Worm (Caenorhabditis elegans) whole organism, L2 larva: ENCODE data around the gene C35D10.8.

ENCODE experiments used
- F13H6.1 ChIP-seq: sonication (generic microtip); optimal IDR thresholded peaks from 2 replicates; lab custom pipeline; 2016; ENCODE audit warnings: missing genetic modification characterization, missing compliant biosample characterization
- R02D3.7 ChIP-seq: fragments of 150-350 bp; optimal IDR thresholded peaks from 2 replicates; lab custom pipeline; 2014; ENCODE audit warnings: missing biosample characterization, missing genetic modification characterization
- Y55F3AM.14 ChIP-seq: fragments of 200-800 bp; sonication (Bioruptor generic); optimal IDR thresholded peaks from 2 replicates; lab custom pipeline; 2018; ENCODE audit warnings: mild to moderate bottlenecking, missing genetic modification characterization, missing compliant biosample characterization
- ZK546.5 ChIP-seq: sonication (generic microtip); optimal IDR thresholded peaks from 2 replicates; lab custom pipeline; 2017; ENCODE audit warnings: missing biosample characterization, missing genetic modification characterization
- alr-1 ChIP-seq: fragments of 150-350 bp; optimal IDR thresholded peaks from 2 replicates; lab custom pipeline; 2014; ENCODE audit warnings: missing biosample characterization, missing genetic modification characterization
- aly-2 ChIP-seq: fragments of 150-350 bp; optimal IDR thresholded peaks from 2 replicates; lab custom pipeline; 2014; ENCODE audit warnings: missing biosample characterization, missing genetic modification characterization
- ama-1 ChIP-seq: fragments of 150-350 bp; optimal IDR thresholded peaks from 2 replicates; lab custom pipeline; 2018; ENCODE audit warnings: inconsistent platforms
- ceh-16 ChIP-seq: fragments of 150-350 bp; optimal IDR thresholded peaks from 2 replicates; lab custom pipeline; 2014; ENCODE audit warnings: missing biosample characterization, missing genetic modification characterization
- ceh-82 ChIP-seq: fragments of 150-350 bp; optimal IDR thresholded peaks from 2 replicates; lab custom pipeline; 2014; ENCODE audit warnings: missing biosample characterization, missing genetic modification characterization
- crh-2 ChIP-seq: sonication (generic microtip); optimal IDR thresholded peaks from 2 replicates; lab custom pipeline; 2017; ENCODE audit warnings: missing biosample characterization, missing genetic modification characterization
- dmd-4 ChIP-seq: sonication (generic microtip); optimal IDR thresholded peaks from 2 replicates; lab custom pipeline; 2017; ENCODE audit warnings: missing biosample characterization, missing genetic modification characterization
- egl-27 ChIP-seq: sonication (generic microtip); optimal IDR thresholded peaks from 3 replicates; lab custom pipeline; 2017; ENCODE audit warnings: missing biosample characterization, missing genetic modification reagents, missing genetic modification characterization
- elt-1 ChIP-seq: fragments of 150-350 bp; optimal IDR thresholded peaks from 2 replicates; lab custom pipeline; 2014; ENCODE audit warnings: missing biosample characterization, missing genetic modification characterization
- elt-3 ChIP-seq: sonication (generic microtip); optimal IDR thresholded peaks from 2 replicates; lab custom pipeline; 2017; ENCODE audit warnings: missing biosample characterization, missing genetic modification characterization
- fos-1 ChIP-seq: fragments of 150-350 bp; optimal IDR thresholded peaks from 2 replicates; lab custom pipeline; 2014; ENCODE audit warnings: missing biosample characterization, missing genetic modification characterization
- gmeb-1 ChIP-seq: fragments of 150-350 bp; optimal IDR thresholded peaks from 2 replicates; lab custom pipeline; 2014; ENCODE audit warnings: missing biosample characterization, missing genetic modification characterization
- lin-11 ChIP-seq: fragments of 150-350 bp; sonication (generic microtip); optimal IDR thresholded peaks from 2 replicates; lab custom pipeline; 2014; ENCODE audit warnings: missing biosample characterization, missing genetic modification characterization, inconsistent platforms, mixed read lengths
- lin-13 ChIP-seq: fragments of 150-350 bp; optimal IDR thresholded peaks from 2 replicates; lab custom pipeline; 2014; ENCODE audit warnings: missing biosample characterization, missing genetic modification reagents, missing genetic modification characterization
- lsy-2 ChIP-seq, 2 experiments: fragments of 150-350 bp in 1 of 2; sonication (generic microtip) in 1 of 2; optimal IDR thresholded peaks; 2 replicates each; lab custom pipeline; 2014 to 2017; ENCODE audit warnings: missing biosample characterization in 2 of 2, missing genetic modification characterization in 2 of 2
- mab-5 ChIP-seq: fragments of 150-350 bp; optimal IDR thresholded peaks from 2 replicates; lab custom pipeline; 2014; ENCODE audit warnings: missing biosample characterization, missing genetic modification characterization
- mdl-1 ChIP-seq, 2 experiments: fragments of 150-350 bp in 1 of 2; sonication (generic microtip) in 1 of 2; optimal IDR thresholded peaks; 2 replicates each; lab custom pipeline; 2017; ENCODE audit warnings: missing biosample characterization in 2 of 2, missing genetic modification characterization in 2 of 2
- nhr-10 ChIP-seq: sonication (generic microtip); optimal IDR thresholded peaks from 2 replicates; lab custom pipeline; 2017; ENCODE audit warnings: missing biosample characterization, missing genetic modification characterization
- nhr-11 ChIP-seq: fragments of 150-350 bp; optimal IDR thresholded peaks from 2 replicates; lab custom pipeline; 2014; ENCODE audit warnings: missing biosample characterization, missing genetic modification characterization
- nhr-12 ChIP-seq: fragments of 150-350 bp; optimal IDR thresholded peaks from 2 replicates; lab custom pipeline; 2014; ENCODE audit warnings: missing biosample characterization, missing genetic modification characterization
- nhr-129 ChIP-seq: fragments of 150-350 bp; optimal IDR thresholded peaks from 2 replicates; lab custom pipeline; 2014; ENCODE audit warnings: missing biosample characterization, missing genetic modification characterization
- nhr-21 ChIP-seq: fragments of 150-350 bp; optimal IDR thresholded peaks from 2 replicates; lab custom pipeline; 2014; ENCODE audit warnings: missing biosample characterization, missing genetic modification characterization
- nhr-237 ChIP-seq: fragments of 150-350 bp; optimal IDR thresholded peaks from 2 replicates; lab custom pipeline; 2014; ENCODE audit warnings: missing biosample characterization, missing genetic modification characterization
- nhr-25 ChIP-seq: fragments of 150-350 bp; sonication (generic microtip); optimal IDR thresholded peaks from 3 replicates; lab custom pipeline; 2014; ENCODE audit warnings: missing biosample characterization, missing genetic modification characterization
- nhr-6 ChIP-seq: fragments of 150-350 bp; optimal IDR thresholded peaks from 2 replicates; lab custom pipeline; 2014; ENCODE audit warnings: missing biosample characterization, missing genetic modification characterization
- nhr-77 ChIP-seq: fragments of 150-350 bp; optimal IDR thresholded peaks from 2 replicates; lab custom pipeline; 2014; ENCODE audit warnings: missing biosample characterization, missing genetic modification characterization
- peb-1 ChIP-seq: fragments of 150-350 bp; optimal IDR thresholded peaks from 2 replicates; lab custom pipeline; 2014; ENCODE audit warnings: missing biosample characterization, missing genetic modification characterization
- skn-1 ChIP-seq: sonication (generic microtip); optimal IDR thresholded peaks from 2 replicates; lab custom pipeline; 2017; ENCODE audit warnings: missing biosample characterization, missing genetic modification characterization
- sma-3 ChIP-seq: sonication (generic microtip); optimal IDR thresholded peaks from 2 replicates; lab custom pipeline; 2016; ENCODE audit warnings: missing genetic modification reagents, missing genetic modification characterization, missing compliant biosample characterization
- snpc-4 ChIP-seq: fragments of 150-350 bp; optimal IDR thresholded peaks from 2 replicates; lab custom pipeline; 2014; ENCODE audit warnings: missing biosample characterization, missing genetic modification characterization
- unc-55 ChIP-seq: fragments of 150-350 bp; sonication (generic microtip); optimal IDR thresholded peaks from 3 replicates; lab custom pipeline; 2014; ENCODE audit warnings: missing biosample characterization, missing genetic modification reagents, missing genetic modification characterization
- unc-62 ChIP-seq: fragments of 150-350 bp; optimal IDR thresholded peaks from 2 replicates; lab custom pipeline; 2014; ENCODE audit warnings: missing biosample characterization, missing genetic modification reagents, missing genetic modification characterization
- zag-1 ChIP-seq: fragments of 150-350 bp; optimal IDR thresholded peaks from 2 replicates; lab custom pipeline; 2014; ENCODE audit warnings: missing biosample characterization, missing genetic modification characterization
- ztf-11 ChIP-seq: sonication (generic microtip); optimal IDR thresholded peaks from 2 replicates; lab custom pipeline; 2017; ENCODE audit warnings: missing biosample characterization, missing genetic modification characterization
- ztf-4 ChIP-seq: fragments of 150-350 bp; optimal IDR thresholded peaks from 2 replicates; lab custom pipeline; 2014; ENCODE audit warnings: missing biosample characterization, missing genetic modification characterization

Gene C35D10.8

DNA sequence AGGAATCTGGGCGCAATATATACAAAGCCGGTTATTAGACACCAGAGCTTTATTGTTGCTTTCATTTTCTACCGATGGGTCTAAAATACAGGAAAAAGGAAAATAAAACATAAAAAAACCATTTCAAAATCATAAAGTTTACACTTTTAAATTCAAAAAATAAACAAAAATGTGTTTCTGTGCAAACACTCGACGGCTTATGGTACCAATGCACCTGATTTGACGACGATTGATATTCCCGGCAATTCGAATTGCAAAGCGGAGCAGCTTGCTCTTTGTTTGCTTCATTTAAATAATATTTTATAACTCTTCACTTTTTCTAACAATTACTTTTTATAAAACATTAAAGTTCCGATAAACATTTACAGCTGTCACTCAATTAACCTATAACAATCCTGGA, 4.9 kb upstream of the C35D10.8 start, which contains the start of gene F26A1.1:
Gene F26A1.1, plus strand, starts transcription at position 369 of the 400 bp plus-strand sequence.
- no peak for TF ChIP-seq mab-5
- TF ChIP-seq nhr-129 (tag; lab: Kevin White, UChicago) = peak; percentile 8
- no peak for TF ChIP-seq nhr-77
- TF ChIP-seq skn-1 (tag; lab: Kevin White, UChicago) = no peak
- TF ChIP-seq crh-2 = peak; percentile 5
- no peak for TF ChIP-seq elt-3
- peak; percentile 54 for TF ChIP-seq unc-55 (GFP tag; lab: Kevin White, UChicago)
- no peak for TF ChIP-seq alr-1 (tag; lab: Kevin White, UChicago)
- peak; percentile 6 for TF ChIP-seq gmeb-1
- TF ChIP-seq lsy-2 (tag; optimal IDR thresholded peaks at IDR 0.05; lab: Kevin White, UChicago) = peak in 1 of 2 experiments; percentile 38
- no peak for TF ChIP-seq nhr-237

- no peak for TF ChIP-seq mab-5
- no peak for TF ChIP-seq ZK546.5 (tag; lab: Kevin White, UChicago)
- TF ChIP-seq unc-62 = no peak
- no peak for TF ChIP-seq mdl-1 (tag; optimal IDR thresholded peaks at IDR 0.05; lab: Kevin White, UChicago)
- TF ChIP-seq nhr-10 = no peak
- no peak for TF ChIP-seq nhr-21 (tag; lab: Kevin White, UChicago)
- TF ChIP-seq Y55F3AM.14 (GFP tag; lab: Kevin White, UChicago) = no peak
- TF ChIP-seq ama-1 (lab: Kevin White, UChicago) = no peak
- TF ChIP-seq aly-2 (tag; lab: Kevin White, UChicago) = no peak
- no peak for TF ChIP-seq fos-1
- no peak for TF ChIP-seq ztf-11 (tag; lab: Kevin White, UChicago)
- TF ChIP-seq unc-55 (GFP tag; lab: Kevin White, UChicago) = no peak
- TF ChIP-seq nhr-77 = no peak
- no peak for TF ChIP-seq alr-1 (tag; lab: Kevin White, UChicago)
- no peak for TF ChIP-seq R02D3.7 (tag; lab: Kevin White, UChicago)
- TF ChIP-seq nhr-11 (tag; lab: Kevin White, UChicago) = no peak
- TF ChIP-seq zag-1 (tag; lab: Kevin White, UChicago) = no peak
- TF ChIP-seq nhr-129 (tag; lab: Kevin White, UChicago) = no peak
- no peak for TF ChIP-seq nhr-12
Measured at ce11 chrIII:4852025-4852424, 3.0 kb upstream of the C35D10.8 start, which contains the start of gene ced-4. ced-4 (plus strand) TSS chrIII:4852325.

ce11 chrIII:4856109-4856508, 1.1 kb downstream of the C35D10.8 start, which contains the start of gene C35D10.7:
C35D10.7 (plus strand) TSS chrIII:4856193.
- TF ChIP-seq ztf-4 (tag; lab: Kevin White, UChicago) (no peak), egl-27 (tag; lab: Kevin White, UChicago) (no peak), mab-5 (no peak), F13H6.1 (tag; lab: Kevin White, UChicago) (no peak), snpc-4 (no peak), nhr-25 (tag; lab: Kevin White, UChicago) (no peak), dmd-4 (tag; lab: Kevin White, UChicago) (no peak), sma-3 (no peak), gmeb-1 (no peak), elt-1 (tag; lab: Kevin White, UChicago) (no peak), nhr-77 (no peak), ceh-82 (tag; lab: Kevin White, UChicago) (no peak), nhr-21 (tag; lab: Kevin White, UChicago) (no peak), peb-1 (tag; lab: Kevin White, UChicago) (no peak), aly-2 (tag; lab: Kevin White, UChicago) (no peak), unc-62 (no peak)

DNA sequence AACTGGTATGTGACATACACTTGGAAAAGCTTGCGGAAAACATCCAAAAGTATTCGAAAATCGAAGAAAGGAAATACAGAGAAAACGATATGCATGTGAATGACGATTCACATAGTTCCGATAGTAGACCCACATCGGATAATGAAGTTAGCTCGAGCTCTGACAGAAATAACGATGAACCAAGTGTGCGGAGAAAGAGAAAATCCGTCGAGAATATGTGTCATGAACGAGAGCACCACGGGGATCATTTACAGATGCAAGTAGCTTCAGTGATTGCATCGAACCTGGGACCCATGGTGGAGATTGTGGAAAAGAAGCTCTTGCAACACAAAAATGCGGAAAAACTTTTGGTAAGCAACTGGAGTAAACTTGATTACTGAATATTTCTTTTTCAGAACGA, 2.0 kb downstream of the C35D10.8 start:
- TF ChIP-seq nhr-12 (no peak), nhr-6 (tag; lab: Kevin White, UChicago) (no peak), ceh-16 (no peak), fos-1 (no peak), elt-1 (tag; lab: Kevin White, UChicago) (no peak), lin-13 (no peak), crh-2 (no peak), lin-11 (no peak)
- TF ChIP-seq, all 48 proteins: peak for 0
